Fruit fly (Drosophila melanogaster) whole organism, adult: ENCODE measurements around the gene CG9135.

Experiments
- CG11617 ChIP-seq: fragments of 200-800 bp; sonication (Bioruptor generic); optimal IDR thresholded peaks from 2 replicates; lab custom pipeline; 2017; ENCODE audit warnings: mild to moderate bottlenecking, missing biosample characterization, missing genetic modification reagents, missing genetic modification characterization
- CG12768 ChIP-seq: fragments of 200-800 bp; sonication (Bioruptor generic); optimal IDR thresholded peaks from 2 replicates; lab custom pipeline; 2017; ENCODE audit warnings: missing biosample characterization, missing genetic modification characterization, mild to moderate bottlenecking, moderate library complexity, missing genetic modification reagents
- CG14711 ChIP-seq: fragments of 200-800 bp; sonication (Bioruptor generic); optimal IDR thresholded peaks from 2 replicates; lab custom pipeline; 2018; ENCODE audit warnings: missing biosample characterization, mild to moderate bottlenecking, missing genetic modification characterization, moderate library complexity
- CG1620 ChIP-seq: fragments of 200-800 bp; sonication (Bioruptor generic); optimal IDR thresholded peaks from 2 replicates; lab custom pipeline; 2016; ENCODE audit warnings: missing biosample characterization, missing genetic modification characterization
- CG33017 ChIP-seq: fragments of 200-800 bp; sonication (Bioruptor generic); optimal IDR thresholded peaks from 2 replicates; lab custom pipeline; 2018; ENCODE audit warnings: missing biosample characterization, mild to moderate bottlenecking, missing genetic modification characterization, moderate library complexity
- CG5204 ChIP-seq: fragments of 200-800 bp; sonication (Bioruptor generic); optimal IDR thresholded peaks from 2 replicates; lab custom pipeline; 2016; ENCODE audit warnings: missing biosample characterization, missing genetic modification characterization
- CG7045 ChIP-seq: fragments of 200-800 bp; sonication (Bioruptor generic); optimal IDR thresholded peaks from 2 replicates; lab custom pipeline; 2017; ENCODE audit warnings: missing biosample characterization, mild to moderate bottlenecking, missing genetic modification characterization
- CG7101 ChIP-seq: fragments of 200-800 bp; sonication (Bioruptor generic); optimal IDR thresholded peaks from 2 replicates; lab custom pipeline; 2018; ENCODE audit warnings: missing biosample characterization, mild to moderate bottlenecking, missing genetic modification characterization, moderate library complexity
- Clk ChIP-seq: fragments of 200-800 bp; sonication (Bioruptor generic); optimal IDR thresholded peaks from 2 replicates; lab custom pipeline; 2017; ENCODE audit warnings: missing biosample characterization, missing genetic modification characterization
- Crg-1 ChIP-seq: fragments of 200-800 bp; sonication (Bioruptor generic); optimal IDR thresholded peaks from 2 replicates; lab custom pipeline; 2016; ENCODE audit warnings: missing biosample characterization, missing genetic modification characterization
- Hr96 ChIP-seq: fragments of 200-800 bp; sonication (Bioruptor generic); optimal IDR thresholded peaks from 2 replicates; lab custom pipeline; 2016; ENCODE audit warnings: missing biosample characterization, missing genetic modification characterization
- Mnt ChIP-seq: fragments of 200-800 bp; sonication (Bioruptor generic); optimal IDR thresholded peaks from 2 replicates; lab custom pipeline; 2016; ENCODE audit warnings: missing biosample characterization, mild to moderate bottlenecking, missing genetic modification characterization
- bab1 ChIP-seq: fragments of 200-800 bp; sonication (Bioruptor generic); optimal IDR thresholded peaks from 3 replicates; lab custom pipeline; 2019; ENCODE audit warnings: missing biosample characterization, mild to moderate bottlenecking, missing genetic modification characterization, moderate library complexity
- cic ChIP-seq: fragments of 200-800 bp; sonication (Bioruptor generic); optimal IDR thresholded peaks from 2 replicates; lab custom pipeline; 2017; ENCODE audit warnings: missing biosample characterization, mild to moderate bottlenecking, missing genetic modification characterization, moderate library complexity
- cnc ChIP-seq, 2 experiments: fragments of >200 bp; optimal IDR thresholded peaks; 2 replicates each; lab custom pipeline; 2017
- kay ChIP-seq: fragments of 200-800 bp; sonication (Bioruptor generic); peaks from one replicate; lab custom pipeline; 2016; ENCODE audit warnings: missing biosample characterization, missing genetic modification characterization, borderline replicate concordance
- ovo ChIP-seq: fragments of 200-800 bp; sonication (Bioruptor generic); optimal IDR thresholded peaks from 2 replicates; lab custom pipeline; 2016; ENCODE audit warnings: missing biosample characterization, missing genetic modification characterization
- pad ChIP-seq: fragments of 200-800 bp; sonication (Bioruptor generic); optimal IDR thresholded peaks from 3 replicates; lab custom pipeline; 2017; ENCODE audit warnings: missing biosample characterization, missing genetic modification characterization, mild to moderate bottlenecking, moderate library complexity, missing genetic modification reagents
- tj ChIP-seq: fragments of 200-800 bp; sonication (Bioruptor generic); optimal IDR thresholded peaks from 3 replicates; lab custom pipeline; 2017; ENCODE audit warnings: missing biosample characterization, mild to moderate bottlenecking, missing genetic modification characterization, moderate library complexity
- toe ChIP-seq: fragments of 200-800 bp; sonication (Bioruptor generic); optimal IDR thresholded peaks from 2 replicates; lab custom pipeline; 2016; ENCODE audit warnings: missing biosample characterization, missing genetic modification characterization

The CG9135 gene

dm6 chr2L:6045972-6046718 is 4.5 kb upstream of the CG9135 start, which contains the start of gene Pfas:
Gene Pfas (minus strand): TSS chr2L:6046050.
- TF ChIP-seq Clk (GFP tag; lab: Kevin White, UChicago) (peak; percentile 12), Crg-1 (GFP tag; lab: Kevin White, UChicago) (peak; percentile 89), cnc (optimal IDR thresholded peaks at IDR 0.05; lab: Kevin White, UChicago) (no peak), CG7101 (tag; lab: Kevin White, UChicago) (peak; percentile 85), CG14711 (peak; percentile 75), tj (peak; percentile 97), cic (GFP tag; lab: Kevin White, UChicago) (peak; percentile 69), CG33017 (peak; percentile 76), Mnt (GFP tag; lab: Kevin White, UChicago) (peak; percentile 85), CG12768 (peak; percentile 62), toe (no peak), pad (GFP tag; lab: Kevin White, UChicago) (peak; percentile 100), Hr96 (GFP tag; lab: Kevin White, UChicago) (peak; percentile 72), CG7045 (peak; percentile 38), CG5204 (GFP tag; lab: Kevin White, UChicago) (no peak), CG1620 (GFP tag; lab: Kevin White, UChicago) (peak; percentile 69), ovo (GFP tag; lab: Kevin White, UChicago) (no peak), kay (no peak), bab1 (peak; percentile 62), CG11617 (GFP tag; lab: Kevin White, UChicago) (peak; percentile 73)

- TF ChIP-seq CG12768 (no peak), CG7101 (tag; lab: Kevin White, UChicago) (no peak), Clk (GFP tag; lab: Kevin White, UChicago) (no peak), CG5204 (GFP tag; lab: Kevin White, UChicago) (no peak), bab1 (no peak), CG1620 (GFP tag; lab: Kevin White, UChicago) (no peak), cnc (optimal IDR thresholded peaks at IDR 0.05; lab: Kevin White, UChicago) (no peak), Crg-1 (GFP tag; lab: Kevin White, UChicago) (no peak), pad (GFP tag; lab: Kevin White, UChicago) (no peak), CG7045 (no peak)
Measured at dm6 chr2L:6046865-6047264, 3.7 kb upstream of the CG9135 start.

- peak; percentile 72 for TF ChIP-seq bab1
- TF ChIP-seq CG12768: peak; percentile 32
- no peak for TF ChIP-seq kay
- TF ChIP-seq Crg-1 (GFP tag; lab: Kevin White, UChicago): no peak
- TF ChIP-seq Mnt (GFP tag; lab: Kevin White, UChicago): peak; percentile 91
- peak; percentile 44 for TF ChIP-seq pad (GFP tag; lab: Kevin White, UChicago)
- TF ChIP-seq CG5204 (GFP tag; lab: Kevin White, UChicago): no peak
- peak; percentile 54 for TF ChIP-seq CG7101 (tag; lab: Kevin White, UChicago)
- TF ChIP-seq Hr96 (GFP tag; lab: Kevin White, UChicago): peak; percentile 3
- peak; percentile 25 for TF ChIP-seq tj
- TF ChIP-seq cnc (optimal IDR thresholded peaks at IDR 0.05; lab: Kevin White, UChicago): no peak
- no peak for TF ChIP-seq CG7045
- TF ChIP-seq CG1620 (GFP tag; lab: Kevin White, UChicago): peak; percentile 17
- TF ChIP-seq Clk (GFP tag; lab: Kevin White, UChicago): no peak
- peak; percentile 35 for TF ChIP-seq CG11617 (GFP tag; lab: Kevin White, UChicago)
- TF ChIP-seq toe: no peak
- no peak for TF ChIP-seq CG33017
- peak; percentile 20 for TF ChIP-seq CG14711
- TF ChIP-seq cic (GFP tag; lab: Kevin White, UChicago): peak; percentile 2
- TF ChIP-seq ovo (GFP tag; lab: Kevin White, UChicago): peak; percentile 43
Measured at dm6 chr2L:6047528-6048160, 3.0 kb upstream of the CG9135 start, which contains the start of gene IPIP. Gene IPIP (plus strand): TSS chr2L:6048002.

dm6 chr2L:6048542-6048941 is 2.1 kb upstream of the CG9135 start, which contains the start of the genes CG34179 and slmo:
Gene CG34179 (minus strand): TSS chr2L:6048706.
Gene slmo (minus strand): TSS chr2L:6048706.
- TF ChIP-seq CG7045: no peak
- peak; percentile 84 for TF ChIP-seq tj

dm6 chr2L:6051212-6051621 is 617 bp downstream of the CG9135 start:
- TF ChIP-seq bab1 (peak; percentile 95), Hr96 (GFP tag; lab: Kevin White, UChicago) (peak; percentile 95), ovo (GFP tag; lab: Kevin White, UChicago) (peak; percentile 3), tj (peak; percentile 71), cic (GFP tag; lab: Kevin White, UChicago) (peak; percentile 60), CG7101 (tag; lab: Kevin White, UChicago) (peak; percentile 94), pad (GFP tag; lab: Kevin White, UChicago) (peak; percentile 59), CG5204 (GFP tag; lab: Kevin White, UChicago) (no peak), Crg-1 (GFP tag; lab: Kevin White, UChicago) (peak; percentile 34), CG12768 (peak; percentile 90), cnc (optimal IDR thresholded peaks at IDR 0.05; lab: Kevin White, UChicago) (no peak), CG11617 (GFP tag; lab: Kevin White, UChicago) (peak; percentile 94), toe (peak; percentile 90), CG14711 (peak; percentile 88), CG7045 (peak; percentile 94), Mnt (GFP tag; lab: Kevin White, UChicago) (peak; percentile 66), CG33017 (peak; percentile 96), CG1620 (GFP tag; lab: Kevin White, UChicago) (peak; percentile 57), Clk (GFP tag; lab: Kevin White, UChicago) (peak; percentile 47), kay (no peak)
